Worm (Caenorhabditis elegans) whole organism, L3 larva: ENCODE measurements around the gene emc-5.

Experiments used
- ama-1 ChIP-seq: fragments of 150-350 bp; optimal IDR thresholded peaks from 2 replicates; lab custom pipeline; 2018
- egl-27 ChIP-seq: sonication (generic microtip); optimal IDR thresholded peaks from 4 replicates; lab custom pipeline; 2017; ENCODE audit warnings: missing biosample characterization, missing genetic modification reagents, missing genetic modification characterization
- fos-1 ChIP-seq: fragments of 150-350 bp; optimal IDR thresholded peaks from 2 replicates; lab custom pipeline; 2014; ENCODE audit warnings: missing biosample characterization, missing genetic modification characterization
- lin-39 ChIP-seq: fragments of 150-350 bp; optimal IDR thresholded peaks from 2 replicates; lab custom pipeline; 2018; ENCODE audit warnings: missing biosample characterization, missing genetic modification reagents, missing genetic modification characterization
- pqm-1 ChIP-seq: fragments of 150-350 bp; optimal IDR thresholded peaks from 2 replicates; lab custom pipeline; 2017; ENCODE audit warnings: missing biosample characterization, missing genetic modification characterization, inconsistent platforms
- sea-2 ChIP-seq: fragments of 150-350 bp; sonication (generic microtip); optimal IDR thresholded peaks from 4 replicates; lab custom pipeline; 2014; ENCODE audit warnings: missing biosample characterization, missing genetic modification reagents, missing genetic modification characterization
- tbx-2 ChIP-seq: sonication (generic microtip); optimal IDR thresholded peaks from 2 replicates; lab custom pipeline; 2016; ENCODE audit warnings: mild to moderate bottlenecking, missing genetic modification characterization, missing compliant biosample characterization
- unc-62 ChIP-seq: fragments of 150-350 bp; sonication (generic microtip); optimal IDR thresholded peaks from 4 replicates; lab custom pipeline; 2014; ENCODE audit warnings: missing biosample characterization, missing genetic modification reagents, missing genetic modification characterization
- ztf-4 ChIP-seq: fragments of 150-350 bp; optimal IDR thresholded peaks from 2 replicates; lab custom pipeline; 2014; ENCODE audit warnings: missing biosample characterization, missing genetic modification characterization

DNA sequence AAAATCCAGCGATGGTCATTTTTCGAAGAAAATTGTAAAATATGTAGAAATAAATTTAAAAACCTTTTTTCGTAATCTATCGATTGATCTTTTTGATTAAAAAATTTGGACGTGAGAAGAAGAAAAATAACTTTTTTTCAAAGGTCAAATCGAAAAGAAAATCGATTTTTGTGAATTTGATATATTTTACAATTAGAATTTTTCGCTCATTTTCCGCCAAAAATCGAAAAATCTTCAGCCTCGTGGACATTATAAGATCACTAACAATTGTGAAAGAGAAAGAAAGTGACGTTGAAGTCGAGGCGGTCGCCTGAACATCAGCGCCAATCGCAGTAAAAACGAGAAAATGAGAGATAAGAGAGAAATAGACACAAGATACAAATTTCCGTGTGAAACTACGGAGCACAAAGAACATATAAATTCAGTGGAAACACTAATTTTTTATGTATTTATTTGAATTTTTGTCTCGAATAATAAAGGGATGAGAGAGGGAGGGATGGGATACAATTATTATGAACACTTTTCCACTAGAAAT lies 26.9 kb upstream of the emc-5 start, which contains the start of gene cisd-1:
- TF ChIP-seq egl-27 (tag; lab: Kevin White, UChicago), result no peak
- no peak for TF ChIP-seq ama-1 (lab: Kevin White, UChicago)
- TF ChIP-seq fos-1 (tag; lab: Kevin White, UChicago), result no peak
- TF ChIP-seq unc-62, result no peak
- no peak for TF ChIP-seq lin-39 (tag; lab: Kevin White, UChicago)
- TF ChIP-seq ztf-4 (tag; lab: Kevin White, UChicago), result no peak
- peak; percentile 52 for TF ChIP-seq pqm-1 (tag; lab: Kevin White, UChicago)
- no peak for TF ChIP-seq sea-2 (GFP tag; lab: Kevin White, UChicago)
- no peak for TF ChIP-seq tbx-2 (tag; lab: Kevin White, UChicago)
